Worm (Caenorhabditis elegans) whole organism, L4 larva: ENCODE data around the gene unc-10.

ENCODE experiments used
- ZK546.5 ChIP-seq, 2 experiments: sonication (generic microtip); optimal IDR thresholded peaks; 2 replicates each; lab custom pipeline; 2017; ENCODE audit warnings: missing biosample characterization in 2 of 2, missing genetic modification characterization in 2 of 2
- ces-1 ChIP-seq: fragments of 150-350 bp; sonication (generic microtip); optimal IDR thresholded peaks from 4 replicates; lab custom pipeline; 2014; ENCODE audit warnings: missing biosample characterization, missing genetic modification reagents, missing genetic modification characterization
- lin-13 ChIP-seq: fragments of 150-350 bp; optimal IDR thresholded peaks from 2 replicates; lab custom pipeline; 2014; ENCODE audit warnings: missing biosample characterization, missing genetic modification reagents, missing genetic modification characterization
- nhr-25 ChIP-seq: sonication (generic microtip); optimal IDR thresholded peaks from 2 replicates; lab custom pipeline; 2017; ENCODE audit warnings: missing genetic modification characterization, mild to moderate bottlenecking, missing compliant biosample characterization, antibody characterized with exemption, moderate library complexity, borderline replicate concordance; ENCODE audit not compliant: insufficient read depth
- nhr-6 ChIP-seq: fragments of 150-350 bp; optimal IDR thresholded peaks from 2 replicates; lab custom pipeline; 2014; ENCODE audit warnings: missing biosample characterization, missing genetic modification characterization
- sdz-12 ChIP-seq: fragments of 200-800 bp; sonication (Bioruptor generic); optimal IDR thresholded peaks from 2 replicates; lab custom pipeline; 2018; ENCODE audit warnings: mild to moderate bottlenecking, missing genetic modification characterization, missing compliant biosample characterization
- snpc-4 ChIP-seq: fragments of 150-350 bp; optimal IDR thresholded peaks from 2 replicates; lab custom pipeline; 2014; ENCODE audit warnings: missing biosample characterization, missing genetic modification characterization
- vab-7 ChIP-seq: fragments of 200-800 bp; sonication (Bioruptor generic); IDR thresholded peaks from 2 replicates; pipeline ENCODE4 v1.3.6; 2022; ENCODE audit warnings: missing genetic modification reagents, missing genetic modification characterization, missing compliant biosample characterization

DNA sequence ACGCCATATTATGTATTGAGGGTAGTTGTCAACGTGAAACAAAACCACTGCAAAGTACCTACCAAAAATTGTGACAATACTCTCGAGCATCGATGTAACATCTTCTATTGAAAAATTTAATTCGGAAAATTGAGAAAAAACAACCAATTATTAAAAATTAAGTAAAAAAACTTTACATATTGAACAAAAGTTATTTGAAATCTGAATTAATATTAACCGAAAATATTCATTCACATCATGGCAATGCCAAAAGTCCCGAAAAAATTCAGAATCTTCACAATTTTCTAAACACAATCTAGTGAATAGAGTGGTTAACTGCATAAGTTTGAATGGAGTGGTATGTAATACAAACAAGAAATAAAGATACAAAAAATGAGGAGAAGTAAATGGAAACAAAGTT lies 41.6 kb downstream of the unc-10 start, which contains the start of gene F46H5.3:
- TF ChIP-seq nhr-6 (no peak), ZK546.5 (tag; optimal IDR thresholded peaks at IDR 0.05; lab: Kevin White, UChicago) (no peak), snpc-4 (tag; lab: Kevin White, UChicago) (no peak), vab-7 (GFP tag; lab: Robert Waterston, UW) (no peak), lin-13 (GFP tag; lab: Kevin White, UChicago) (no peak), nhr-25 (tag; lab: Kevin White, UChicago) (no peak), sdz-12 (GFP tag; lab: Kevin White, UChicago) (no peak), ces-1 (GFP tag; lab: Kevin White, UChicago) (no peak)
